Worm (Caenorhabditis elegans) whole organism, L4/young adult: ENCODE data around the gene T22B2.2.

Source experiments
- dao-5 ChIP-seq: sonication (generic microtip); optimal IDR thresholded peaks from 2 replicates; lab custom pipeline; 2016; ENCODE audit warnings: missing genotype, missing genetic modification characterization, moderate library complexity, missing compliant biosample characterization
- him-1 ChIP-seq: sonication (generic microtip); optimal IDR thresholded peaks from 2 replicates; lab custom pipeline; 2016; ENCODE audit warnings: missing genotype, missing genetic modification reagents, missing genetic modification characterization, missing compliant biosample characterization

- TF ChIP-seq him-1 (tag; lab: Kevin White, UChicago) (no peak), dao-5 (no peak)
These were observed 42.0 kb upstream of the T22B2.2 start, which contains the start of gene F47F2.1 for ce11 chrX:3878233-3878632.
